Worm (Caenorhabditis elegans) whole organism, early embryonic: ENCODE data around the gene B0454.8.

ENCODE experiments used
- B0310.2 ChIP-seq: sonication (generic microtip); optimal IDR thresholded peaks from 2 replicates; lab custom pipeline; 2016; ENCODE audit warnings: mild to moderate bottlenecking, missing genetic modification characterization, missing compliant biosample characterization
- F13C5.2 ChIP-seq: sonication (generic microtip); optimal IDR thresholded peaks from 2 replicates; lab custom pipeline; 2017; ENCODE audit warnings: mild to moderate bottlenecking, missing genetic modification characterization, inconsistent platforms, missing compliant biosample characterization
- aly-1 ChIP-seq: sonication (generic microtip); optimal IDR thresholded peaks from 2 replicates; lab custom pipeline; 2016; ENCODE audit warnings: missing genetic modification characterization, missing compliant biosample characterization
- ama-1 ChIP-seq: fragments of 150-350 bp; optimal IDR thresholded peaks from 2 replicates; lab custom pipeline; 2014
- ceh-13 ChIP-seq: fragments of 200-800 bp; sonication (Bioruptor generic); optimal IDR thresholded peaks from 2 replicates; lab custom pipeline; 2018; ENCODE audit warnings: mild to moderate bottlenecking, missing genetic modification characterization, missing compliant biosample characterization
- ceh-36 ChIP-seq: sonication (generic microtip); optimal IDR thresholded peaks from 2 replicates; lab custom pipeline; 2016; ENCODE audit warnings: missing genetic modification characterization, inconsistent platforms, missing compliant biosample characterization
- ets-7 ChIP-seq: sonication (generic microtip); optimal IDR thresholded peaks from 2 replicates; lab custom pipeline; 2016; ENCODE audit warnings: missing genotype, missing genetic modification characterization, missing compliant biosample characterization
- flt-1 ChIP-seq: fragments of 200-800 bp; sonication (Bioruptor generic); IDR thresholded peaks from 2 replicates; pipeline ENCODE4 v1.3.6; 2022; ENCODE audit warnings: missing genetic modification characterization, missing compliant biosample characterization
- hmbx-1 ChIP-seq: sonication (generic microtip); optimal IDR thresholded peaks from 2 replicates; lab custom pipeline; 2016; ENCODE audit warnings: mild to moderate bottlenecking, missing genetic modification characterization, missing compliant biosample characterization
- hmg-4 ChIP-seq: fragments of 200-800 bp; sonication (Bioruptor generic); optimal IDR thresholded peaks from 2 replicates; lab custom pipeline; 2018; ENCODE audit warnings: mild to moderate bottlenecking, missing genetic modification characterization, missing compliant biosample characterization
- hnd-1 ChIP-seq: sonication (generic microtip); optimal IDR thresholded peaks from 2 replicates; lab custom pipeline; 2016; ENCODE audit warnings: missing genetic modification characterization, missing compliant biosample characterization
- pes-1 ChIP-seq: fragments of 200-800 bp; sonication (Bioruptor generic); IDR thresholded peaks from 2 replicates; pipeline ENCODE4 v1.3.6; 2022; ENCODE audit warnings: missing genetic modification reagents, missing genetic modification characterization, missing compliant biosample characterization
- scrt-1 ChIP-seq: fragments of 200-800 bp; sonication (Bioruptor generic); IDR thresholded peaks from 2 replicates; pipeline ENCODE4 v1.3.6; 2022; ENCODE audit warnings: missing genetic modification characterization, missing compliant biosample characterization
- sea-1 ChIP-seq: fragments of 200-800 bp; sonication (Bioruptor generic); conservative IDR thresholded peaks from 2 replicates; pipeline ENCODE4 v1.3.6; 2022; ENCODE audit warnings: missing genetic modification characterization, missing compliant biosample characterization
- tbx-11 ChIP-seq: fragments of 200-800 bp; sonication (Bioruptor generic); IDR thresholded peaks from 2 replicates; pipeline ENCODE4 v1.3.6; 2022; ENCODE audit warnings: missing genetic modification characterization, missing compliant biosample characterization
- tbx-37 ChIP-seq: fragments of 200-800 bp; sonication (Bioruptor generic); conservative IDR thresholded peaks from 2 replicates; pipeline ENCODE4 v1.3.6; 2022; ENCODE audit warnings: missing genetic modification reagents, missing genetic modification characterization, missing compliant biosample characterization
- tra-4 ChIP-seq: sonication (generic microtip); optimal IDR thresholded peaks from 2 replicates; lab custom pipeline; 2017; ENCODE audit warnings: missing genetic modification characterization, missing compliant biosample characterization

B0454.8 gene

DNA sequence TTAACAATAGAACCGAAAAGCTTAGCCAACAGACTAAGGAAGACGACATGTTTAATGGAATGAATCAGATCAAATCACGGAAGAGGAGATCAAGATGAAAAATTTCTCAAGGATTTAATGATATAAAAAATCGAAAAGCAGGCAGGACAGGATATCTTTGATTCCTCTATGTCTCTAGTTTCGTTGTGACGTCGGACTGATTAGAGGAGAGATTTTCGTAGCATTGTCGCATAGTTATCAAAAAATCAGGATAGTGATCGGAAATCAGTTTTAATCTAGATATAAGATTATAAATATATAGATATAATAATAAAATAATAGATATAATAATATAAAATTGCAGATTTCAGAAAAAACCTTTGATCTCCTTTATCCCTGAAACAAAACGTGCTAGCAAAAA lies at the start of gene B0454.8:
Gene B0454.8 (minus strand): TSS at position 101 of the 400 bp plus-strand sequence.
- no peak for TF ChIP-seq hmg-4
- TF ChIP-seq ceh-36, result no peak
- TF ChIP-seq tbx-11 (GFP tag; lab: Robert Waterston, UW), result no peak
- no peak for TF ChIP-seq scrt-1 (GFP tag; lab: Robert Waterston, UW)

DNA sequence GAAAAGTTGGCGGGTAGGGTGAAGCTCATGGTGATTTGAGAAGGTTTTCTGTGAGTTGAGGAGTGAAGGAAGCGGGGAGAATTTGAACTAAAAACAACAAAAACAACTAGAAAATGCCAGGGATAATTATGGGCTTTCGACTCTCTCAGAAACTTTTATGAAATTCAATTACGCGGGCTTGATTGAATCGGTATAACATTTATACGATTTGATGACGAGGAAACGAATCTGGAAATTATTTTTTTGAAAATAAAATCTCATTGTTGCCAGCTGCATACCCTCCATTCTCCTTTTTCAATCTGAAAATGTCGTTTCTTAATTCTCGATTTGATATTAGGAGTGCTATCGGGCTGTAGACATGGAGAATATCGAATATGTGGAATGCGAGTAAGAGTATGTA lies 48.0 kb upstream of the B0454.8 start, which contains the start of gene srg-21:
Gene srg-21 (minus strand): TSS at position 101 of the 400 bp plus-strand sequence.
- TF ChIP-seq hmg-4 (no peak), hmbx-1 (tag; lab: Kevin White, UChicago) (no peak), B0310.2 (no peak), hnd-1 (no peak), F13C5.2 (no peak), sea-1 (GFP tag; lab: Robert Waterston, UW) (no peak), scrt-1 (GFP tag; lab: Robert Waterston, UW) (no peak), ama-1 (lab: Kevin White, UChicago) (no peak), ceh-13 (GFP tag; lab: Kevin White, UChicago) (no peak), tra-4 (tag; lab: Kevin White, UChicago) (no peak), tbx-11 (GFP tag; lab: Robert Waterston, UW) (no peak), aly-1 (tag; lab: Kevin White, UChicago) (no peak), ceh-36 (no peak), pes-1 (GFP tag; lab: Robert Waterston, UW) (no peak), tbx-37 (GFP tag; lab: Robert Waterston, UW) (no peak)

DNA sequence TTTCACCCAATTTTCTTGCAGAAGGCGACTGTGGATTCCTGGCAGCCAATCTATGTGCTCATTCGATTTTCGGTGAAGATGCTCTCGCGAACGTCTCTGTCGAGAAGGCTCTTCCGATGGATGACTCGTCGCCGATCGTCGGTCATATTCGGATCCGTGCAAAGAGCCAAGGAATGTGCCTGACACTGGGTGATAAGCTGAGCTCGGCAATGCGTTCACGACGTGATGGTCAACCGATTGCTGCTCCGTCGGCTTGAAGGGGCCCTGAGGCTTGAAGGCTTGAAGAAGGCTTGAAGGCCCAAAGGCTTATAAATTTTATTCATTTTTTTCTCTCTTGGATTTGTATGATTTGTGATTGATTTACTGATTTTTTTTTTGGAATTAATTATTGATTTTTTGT lies 43.9 kb upstream of the B0454.8 start:
- TF ChIP-seq aly-1 (tag; lab: Kevin White, UChicago) (no peak), tbx-11 (GFP tag; lab: Robert Waterston, UW) (no peak), ama-1 (lab: Kevin White, UChicago) (no peak), F13C5.2 (no peak), pes-1 (GFP tag; lab: Robert Waterston, UW) (no peak), hmbx-1 (tag; lab: Kevin White, UChicago) (no peak), ceh-36 (no peak), scrt-1 (GFP tag; lab: Robert Waterston, UW) (no peak), ceh-13 (GFP tag; lab: Kevin White, UChicago) (no peak), flt-1 (no peak), tra-4 (tag; lab: Kevin White, UChicago) (no peak), B0310.2 (no peak), ets-7 (no peak), hnd-1 (no peak), sea-1 (GFP tag; lab: Robert Waterston, UW) (no peak), hmg-4 (no peak), tbx-37 (GFP tag; lab: Robert Waterston, UW) (no peak)

DNA sequence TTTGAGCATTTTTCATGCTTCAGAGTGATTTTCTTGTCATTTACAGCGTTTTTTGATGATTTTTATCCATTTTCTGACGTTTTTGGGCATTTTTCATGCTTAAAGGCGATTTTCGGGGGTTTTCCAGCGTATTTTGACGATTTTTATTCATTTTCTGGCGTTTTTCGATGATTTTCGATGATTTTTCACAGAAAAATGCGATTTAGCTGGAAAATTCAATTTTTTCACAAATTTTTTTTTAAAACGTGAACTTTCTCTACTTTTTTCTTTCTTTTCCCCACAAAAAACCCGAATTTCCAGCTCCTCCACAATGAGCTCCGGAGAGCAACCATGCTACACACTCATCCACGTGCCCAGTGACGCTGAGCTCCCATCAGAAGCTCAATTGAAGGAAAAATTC lies 35.2 kb upstream of the B0454.8 start, which contains the start of gene copb-1:
Gene copb-1 (plus strand): TSS at position 301 of the 400 bp plus-strand sequence.
- TF ChIP-seq tbx-11 (GFP tag; lab: Robert Waterston, UW), result no peak
- TF ChIP-seq ceh-36, result no peak
- no peak for TF ChIP-seq tra-4 (tag; lab: Kevin White, UChicago)
- no peak for TF ChIP-seq pes-1 (GFP tag; lab: Robert Waterston, UW)
- TF ChIP-seq B0310.2, result no peak
- no peak for TF ChIP-seq tbx-37 (GFP tag; lab: Robert Waterston, UW)
- no peak for TF ChIP-seq scrt-1 (GFP tag; lab: Robert Waterston, UW)
- no peak for TF ChIP-seq sea-1 (GFP tag; lab: Robert Waterston, UW)
- TF ChIP-seq hnd-1, result no peak

DNA sequence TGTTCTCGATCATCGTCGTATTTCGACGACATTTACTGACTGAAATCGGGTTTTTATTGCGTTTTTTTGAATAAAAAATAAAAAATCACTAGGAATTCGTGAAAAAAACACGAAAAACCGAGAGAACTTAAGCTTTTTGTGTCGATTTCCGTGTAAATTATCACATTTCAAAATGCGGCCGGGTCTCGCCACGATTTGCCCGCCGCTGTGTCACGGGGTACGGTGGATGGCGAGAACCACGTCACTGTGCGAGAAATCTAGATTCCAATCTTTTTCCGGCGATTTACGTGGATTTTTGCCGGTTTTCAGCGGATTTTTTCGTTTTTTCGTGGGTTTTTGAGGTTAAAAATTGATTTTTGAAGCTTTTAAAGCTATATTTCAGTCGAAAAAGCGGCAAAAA lies 33.7 kb upstream of the B0454.8 start, which contains the start of gene Y25C1A.8:
Gene Y25C1A.8 (minus strand): TSS at position 45 of the 400 bp plus-strand sequence.
- TF ChIP-seq tbx-11 (GFP tag; lab: Robert Waterston, UW) (0 out of 2 replicates have a peak, but pooled peaks have one; percentile 13), tbx-37 (GFP tag; lab: Robert Waterston, UW) (no peak), pes-1 (GFP tag; lab: Robert Waterston, UW) (0 out of 2 replicates have a peak, but pooled peaks have one; percentile 45), ceh-36 (no peak), F13C5.2 (peak; percentile 87), tra-4 (tag; lab: Kevin White, UChicago) (no peak), B0310.2 (no peak), aly-1 (tag; lab: Kevin White, UChicago) (peak; percentile 17), ceh-13 (GFP tag; lab: Kevin White, UChicago) (no peak), sea-1 (GFP tag; lab: Robert Waterston, UW) (0 out of 2 replicates have a peak, but pooled peaks have one; percentile 14), hnd-1 (no peak), ama-1 (lab: Kevin White, UChicago) (no peak), hmg-4 (peak; percentile 16), hmbx-1 (tag; lab: Kevin White, UChicago) (no peak), scrt-1 (GFP tag; lab: Robert Waterston, UW) (no peak), ets-7 (no peak)

DNA sequence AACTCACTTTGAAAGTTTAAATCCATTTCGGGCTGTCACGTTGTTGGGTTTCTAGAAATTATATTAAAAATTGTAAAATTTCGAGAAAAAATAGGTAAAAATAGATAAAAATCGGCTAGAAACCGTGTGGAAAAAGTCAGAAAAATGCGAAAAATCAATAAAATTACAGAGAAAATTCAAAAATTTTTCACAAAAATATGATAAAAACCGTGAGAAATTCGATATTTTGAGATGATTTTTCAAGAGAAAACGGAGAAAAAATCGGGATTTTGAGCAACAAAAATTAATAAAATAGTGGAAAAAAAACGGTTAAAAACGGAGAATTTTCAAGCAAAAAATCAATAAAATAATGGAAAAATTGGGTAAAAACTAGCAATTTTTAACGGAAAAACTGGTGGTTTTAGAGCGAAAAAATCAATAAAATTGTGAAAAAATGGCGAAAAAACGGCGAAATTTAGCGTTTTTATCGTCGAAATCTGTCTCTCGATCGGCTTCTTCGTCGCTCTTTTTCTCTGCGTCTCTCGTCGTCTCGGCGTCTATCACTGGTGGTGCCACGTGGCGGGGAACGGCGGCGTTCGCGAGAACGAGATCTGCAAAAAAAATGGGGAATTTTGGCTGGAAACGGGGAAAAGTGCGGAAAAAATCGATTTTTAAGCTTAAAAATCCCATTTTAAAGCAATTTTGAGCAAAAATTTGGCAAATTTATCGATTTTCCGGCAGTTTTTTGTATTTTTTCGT lies 27.9 kb upstream of the B0454.8 start, which contains the start of gene Y25C1A.7:
Gene Y25C1A.7 (minus strand): TSS at position 51 of the 738 bp plus-strand sequence.
- no peak for TF ChIP-seq flt-1

DNA sequence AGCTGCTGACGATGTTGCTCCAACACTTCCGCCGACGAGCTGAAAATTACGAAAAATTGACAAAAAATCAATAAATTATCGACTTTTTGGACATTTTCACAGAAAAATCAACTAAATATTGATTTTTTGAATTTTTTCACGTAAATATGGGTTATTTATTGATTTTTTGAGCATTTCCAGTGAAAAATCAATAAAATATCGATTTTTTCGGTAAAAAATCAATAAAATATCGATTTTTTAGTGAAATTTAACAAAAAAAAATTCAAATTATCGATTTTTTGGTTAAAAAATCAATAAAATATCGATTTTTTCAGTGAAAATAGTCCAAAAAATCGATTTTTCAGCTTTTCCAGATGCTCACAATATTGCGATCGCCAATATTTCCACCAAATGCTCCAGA lies 26.9 kb upstream of the B0454.8 start:
- no peak for TF ChIP-seq sea-1 (GFP tag; lab: Robert Waterston, UW)
- no peak for TF ChIP-seq F13C5.2
- no peak for TF ChIP-seq hnd-1
- no peak for TF ChIP-seq hmg-4
- TF ChIP-seq pes-1 (GFP tag; lab: Robert Waterston, UW), result no peak
- TF ChIP-seq aly-1 (tag; lab: Kevin White, UChicago), result no peak
- TF ChIP-seq scrt-1 (GFP tag; lab: Robert Waterston, UW), result no peak
- TF ChIP-seq tbx-37 (GFP tag; lab: Robert Waterston, UW), result no peak
- no peak for TF ChIP-seq flt-1
- TF ChIP-seq ceh-13 (GFP tag; lab: Kevin White, UChicago), result no peak
- TF ChIP-seq ama-1 (lab: Kevin White, UChicago), result no peak
- TF ChIP-seq tbx-11 (GFP tag; lab: Robert Waterston, UW), result no peak
- TF ChIP-seq B0310.2, result no peak
- TF ChIP-seq ets-7, result no peak
